Fruit fly (Drosophila melanogaster): ENCODE results near the gene CG34393.

Gene CG34393

dm6 chr2L:3152696-3153613 is 47.3 kb downstream of the CG34393 start (continued):
- TF ChIP-seq Dip2 (GFP tag; IDR thresholded peaks at IDR 0.05) (peak; percentile 37; the same call in 1 of the 2 replicates), Vsx1 (GFP tag; optimal IDR thresholded peaks at IDR 0.05) (peak; percentile 83), trh (GFP tag; optimal IDR thresholded peaks at IDR 0.05) (peak; percentile 82), salm (tag; optimal IDR thresholded peaks at IDR 0.05) (peak; percentile 91), CoRest (tag; optimal IDR thresholded peaks at IDR 0.05) (peak; percentile 94), fru (optimal IDR thresholded peaks at IDR 0.05) (peak; percentile 53), CG10565 (GFP tag; optimal IDR thresholded peaks at IDR 0.05) (peak; percentile 72), Usf (GFP tag; optimal IDR thresholded peaks at IDR 0.05) (peak; percentile 66), CG10366 (GFP tag; IDR thresholded peaks at IDR 0.05) (peak; percentile 94), lilli (GFP tag; optimal IDR thresholded peaks at IDR 0.05) (peak; percentile 89), Nf-YA (GFP tag; IDR thresholded peaks at IDR 0.05) (peak; percentile 89), Dfd (GFP tag; optimal IDR thresholded peaks at IDR 0.05) (no peak), psq (GFP tag; optimal IDR thresholded peaks at IDR 0.05) (peak; percentile 73), crp (GFP tag; optimal IDR thresholded peaks at IDR 0.05) (peak; percentile 13 to 56), CG34376 (GFP tag; optimal IDR thresholded peaks at IDR 0.05) (peak; percentile 25), CG13424 (tag; optimal IDR thresholded peaks at IDR 0.05) (peak; percentile 96), D (optimal IDR thresholded peaks at IDR 0.05) (no peak), D (GFP tag; optimal IDR thresholded peaks at IDR 0.05) (peak; percentile 97), CG8089 (GFP tag; optimal IDR thresholded peaks at IDR 0.05) (peak; percentile 97), sisA (GFP tag; IDR thresholded peaks at IDR 0.05) (peak; percentile 98), CG30403 (GFP tag; optimal IDR thresholded peaks at IDR 0.05) (peak; percentile 94), PHDP (tag; optimal IDR thresholded peaks at IDR 0.05) (peak; percentile 88), phol (tag; optimal IDR thresholded peaks at IDR 0.05) (peak; percentile 95), HLH3B (GFP tag; IDR thresholded peaks at IDR 0.05) (peak; percentile 96), oc (tag; optimal IDR thresholded peaks at IDR 0.05) (peak; percentile 96), pnt (GFP tag; optimal IDR thresholded peaks at IDR 0.05) (peak; percentile 97), Sox100B (GFP tag; optimal IDR thresholded peaks at IDR 0.05) (peak; percentile 91), CG13894 (tag; optimal IDR thresholded peaks at IDR 0.05) (no peak), E2f1 (GFP tag; IDR thresholded peaks at IDR 0.05) (peak; percentile 86), lab (GFP tag; optimal IDR thresholded peaks at IDR 0.05) (peak; percentile 92), HHEX (GFP tag; optimal IDR thresholded peaks at IDR 0.05) (peak; percentile 89), slou (GFP tag; optimal IDR thresholded peaks at IDR 0.05) (peak; percentile 55), CG1529 (GFP tag; optimal IDR thresholded peaks at IDR 0.05) (peak; percentile 93), Scr (GFP tag; IDR thresholded peaks at IDR 0.05; ENCODE audit: partially characterized antibody) (no peak), Hsf (GFP tag; optimal IDR thresholded peaks at IDR 0.05) (peak; percentile 95), CG7271 (tag; optimal IDR thresholded peaks at IDR 0.05) (peak; percentile 23), zfh2 (GFP tag; optimal IDR thresholded peaks at IDR 0.05) (peak; percentile 37), CG18011 (GFP tag; optimal IDR thresholded peaks at IDR 0.05) (peak; percentile 29), ATbp (GFP tag; optimal IDR thresholded peaks at IDR 0.05) (peak; percentile 96), Bgb (GFP tag; IDR thresholded peaks at IDR 0.05; ENCODE audit: partially characterized antibody) (no peak), vnd (GFP tag; IDR thresholded peaks at IDR 0.05; ENCODE audit: partially characterized antibody) (no peak), CG10431 (GFP tag; optimal IDR thresholded peaks at IDR 0.05) (peak; percentile 89), CG10979 (tag; optimal IDR thresholded peaks at IDR 0.05) (peak; percentile 96), CG4617 (GFP tag; optimal IDR thresholded peaks at IDR 0.05; ENCODE audit: borderline replicate concordance) (peak; percentile 85), slp2 (GFP tag; optimal IDR thresholded peaks at IDR 0.05) (peak; percentile 97), CG11398 (GFP tag; optimal IDR thresholded peaks at IDR 0.05) (peak; percentile 93), aop (GFP tag; IDR thresholded peaks at IDR 0.05) (peak; percentile 62; the same call in 1 of the 2 replicates), CG11695 (GFP tag; IDR thresholded peaks at IDR 0.05) (peak; percentile 79)

Measured in whole organism, embryonic.